Fruit fly (Drosophila melanogaster): ENCODE data around the gene eIF4E1.

Gene eIF4E1

DNA sequence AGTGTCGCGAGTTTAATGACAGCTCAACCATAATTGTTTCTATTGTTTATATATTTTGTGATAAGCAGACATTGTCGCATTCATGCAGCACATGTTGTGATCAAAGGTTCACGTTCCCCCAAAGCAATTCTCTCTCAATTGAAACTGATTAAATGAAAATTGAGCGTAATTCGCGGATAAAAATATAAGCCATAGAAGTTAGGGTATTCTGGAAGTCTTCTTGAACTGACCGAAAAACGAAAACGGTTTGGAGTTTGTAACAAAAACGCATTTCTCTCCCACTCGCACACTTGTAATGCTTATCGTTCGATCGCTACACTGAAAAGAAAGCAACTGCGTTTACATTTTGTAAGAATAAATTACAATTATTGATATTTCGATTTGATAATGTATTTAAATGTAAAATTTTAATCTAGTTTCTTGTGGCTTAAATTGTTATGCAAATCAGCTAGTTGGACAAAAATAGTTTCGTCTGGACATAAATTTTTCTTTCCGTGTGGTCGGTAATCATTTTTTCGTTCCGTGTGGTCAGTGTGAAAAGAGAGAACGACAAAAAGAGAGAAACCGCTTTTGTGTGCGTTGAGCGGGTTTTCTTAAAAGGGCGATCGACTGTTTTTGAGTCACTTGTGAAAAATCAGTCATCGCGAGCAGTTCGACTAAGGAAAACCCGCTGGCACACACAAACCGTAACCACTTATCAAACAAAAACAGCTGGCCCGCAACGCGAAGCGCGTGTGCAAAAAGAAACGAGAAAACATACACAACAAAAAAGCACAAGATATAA lies 20.6 kb upstream of the eIF4E1 start, which contains the start of gene aay (continued):
- TF ChIP-seq Fer1 (GFP tag; optimal IDR thresholded peaks at IDR 0.05) (peak; percentile 99), rib (GFP tag; IDR thresholded peaks at IDR 0.05) (peak; percentile 97), CG17568 (GFP tag; optimal IDR thresholded peaks at IDR 0.05) (peak; percentile 99), dimm (GFP tag; IDR thresholded peaks at IDR 0.05) (peak; percentile 93), CG8944 (GFP tag; optimal IDR thresholded peaks at IDR 0.05) (peak; percentile 95), CG3281 (GFP tag; optimal IDR thresholded peaks at IDR 0.05) (peak; percentile 98), Dp (GFP tag; optimal IDR thresholded peaks at IDR 0.05) (peak; percentile 21), caup (GFP tag; optimal IDR thresholded peaks at IDR 0.05; ENCODE audit: severe bottlenecking) (peak; percentile 99), corto (GFP tag; optimal IDR thresholded peaks at IDR 0.05) (peak; percentile 97), bsh (GFP tag; optimal IDR thresholded peaks at IDR 0.05) (peak; percentile 93 to 99), kay (GFP tag; optimal IDR thresholded peaks at IDR 0.05) (peak; percentile 98), CoRest (tag; optimal IDR thresholded peaks at IDR 0.05) (peak; percentile 99), Deaf1 (tag; optimal IDR thresholded peaks at IDR 0.05) (peak; percentile 90), unc-4 (GFP tag; IDR thresholded peaks at IDR 0.05; ENCODE audit: partially characterized antibody) (peak; percentile 34; the same call in 1 of the 2 replicates), YL-1 (GFP tag; optimal IDR thresholded peaks at IDR 0.05) (peak; percentile 97), CG14667 (GFP tag; IDR thresholded peaks at IDR 0.05) (peak; percentile 96), Oli (tag; optimal IDR thresholded peaks at IDR 0.05) (peak; percentile 99), gsb (GFP tag; IDR thresholded peaks at IDR 0.05) (peak; percentile 96), p53 (GFP tag; optimal IDR thresholded peaks at IDR 0.05) (peak; percentile 47), CG10979 (tag; optimal IDR thresholded peaks at IDR 0.05) (peak; percentile 99), CG18764 (GFP tag; optimal IDR thresholded peaks at IDR 0.05) (peak; percentile 98), fd102C (GFP tag; optimal IDR thresholded peaks at IDR 0.05) (peak; percentile 98), Camta (GFP tag; optimal IDR thresholded peaks at IDR 0.05) (peak; percentile 98), CG7556 (GFP tag; optimal IDR thresholded peaks at IDR 0.05) (peak; percentile 99), bab2 (GFP tag; optimal IDR thresholded peaks at IDR 0.05) (peak; percentile 99), CG17361 (GFP tag; IDR thresholded peaks at IDR 0.05) (peak; percentile 99), CG14710 (tag; optimal IDR thresholded peaks at IDR 0.05) (peak; percentile 98), pho (GFP tag; optimal IDR thresholded peaks at IDR 0.05) (peak; percentile 98), emc (GFP tag; optimal IDR thresholded peaks at IDR 0.05) (peak; percentile 94), pros (GFP tag; optimal IDR thresholded peaks at IDR 0.05) (peak; percentile 87), vnd (GFP tag; IDR thresholded peaks at IDR 0.05; ENCODE audit: partially characterized antibody) (no peak), CG13123 (GFP tag; optimal IDR thresholded peaks at IDR 0.05) (peak; percentile 98), lilli (GFP tag; optimal IDR thresholded peaks at IDR 0.05) (peak; percentile 99), fd64A (GFP tag; optimal IDR thresholded peaks at IDR 0.05) (peak; percentile 97), Ets97D (GFP tag; optimal IDR thresholded peaks at IDR 0.05) (peak; percentile 95), CG11560 (tag; IDR thresholded peaks at IDR 0.05) (peak; percentile 91), ci (GFP tag; IDR thresholded peaks at IDR 0.05) (peak; percentile 99), grn (GFP tag; optimal IDR thresholded peaks at IDR 0.05) (peak; percentile 100), gce (GFP tag; IDR thresholded peaks at IDR 0.05) (peak; percentile 94), Doc3 (GFP tag; IDR thresholded peaks at IDR 0.05; ENCODE audit: partially characterized antibody) (no peak), ac (GFP tag; optimal IDR thresholded peaks at IDR 0.05) (peak; percentile 98), CG9437 (GFP tag; optimal IDR thresholded peaks at IDR 0.05) (peak; percentile 93), Hr78 (GFP tag; optimal IDR thresholded peaks at IDR 0.05) (peak in 1 of 2 experiments; percentile 96), dmrt99B (tag; optimal IDR thresholded peaks at IDR 0.05) (peak; percentile 100), Taf1 (GFP tag; IDR thresholded peaks at IDR 0.05) (peak; percentile 91), CG34376 (GFP tag; optimal IDR thresholded peaks at IDR 0.05) (peak; percentile 97), trh (GFP tag; optimal IDR thresholded peaks at IDR 0.05) (peak; percentile 97), CG8478 (optimal IDR thresholded peaks at IDR 0.05) (no peak)
